Fruit fly (Drosophila melanogaster) whole organism, embryonic: ENCODE data around the gene TH1.

Experiments
- Antp ChIP-seq: fragments of 200-800 bp; sonication (Bioruptor generic); optimal IDR thresholded peaks from 3 replicates; lab custom pipeline; 2016; ENCODE audit warnings: missing biosample characterization, missing genetic modification characterization
- CG10274 ChIP-seq: fragments of 200-800 bp; sonication (Bioruptor generic); optimal IDR thresholded peaks from 3 replicates; lab custom pipeline; 2017; ENCODE audit warnings: missing biosample characterization, mild to moderate bottlenecking, missing genetic modification characterization
- CG10565 ChIP-seq: fragments of 200-800 bp; sonication (Bioruptor generic); optimal IDR thresholded peaks from 3 replicates; lab custom pipeline; 2016; ENCODE audit warnings: missing biosample characterization, mild to moderate bottlenecking, missing genetic modification characterization
- CG10654 ChIP-seq: fragments of 200-800 bp; sonication (Bioruptor generic); optimal IDR thresholded peaks from 2 replicates; lab custom pipeline; 2016; ENCODE audit warnings: missing biosample characterization, missing genetic modification characterization
- CG11085 ChIP-seq: fragments of 200-800 bp; sonication (Bioruptor generic); IDR thresholded peaks from 2 replicates; pipeline ENCODE4 v1.3.6; 2022; ENCODE audit warnings: missing biosample characterization, missing genetic modification characterization
- CG14860 ChIP-seq: fragments of 200-800 bp; sonication (Bioruptor generic); IDR thresholded peaks from 3 replicates; pipeline ENCODE4 v1.3.6; 2022; ENCODE audit warnings: missing biosample characterization, missing genetic modification characterization; ENCODE audit not compliant: partially characterized antibody
- CG15269 ChIP-seq: fragments of 200-800 bp; sonication (Bioruptor generic); optimal IDR thresholded peaks from 2 replicates; lab custom pipeline; 2018; ENCODE audit warnings: missing biosample characterization, mild to moderate bottlenecking, missing genetic modification characterization, moderate library complexity
- CG1603 ChIP-seq: fragments of 200-800 bp; sonication (Bioruptor generic); optimal IDR thresholded peaks from 2 replicates; lab custom pipeline; 2019; ENCODE audit warnings: missing biosample characterization, mild to moderate bottlenecking, missing genetic modification characterization, moderate library complexity
- CG18619 ChIP-seq: fragments of 200-800 bp; sonication (Bioruptor generic); optimal IDR thresholded peaks from 3 replicates; lab custom pipeline; 2017; ENCODE audit warnings: missing biosample characterization, mild to moderate bottlenecking, missing genetic modification characterization
- CG2116 ChIP-seq: fragments of 200-800 bp; sonication (Bioruptor generic); optimal IDR thresholded peaks from 3 replicates; lab custom pipeline; 2018; ENCODE audit warnings: missing biosample characterization, mild to moderate bottlenecking, missing genetic modification characterization
- CG3163 ChIP-seq: fragments of 200-800 bp; sonication (Bioruptor generic); optimal IDR thresholded peaks from 3 replicates; lab custom pipeline; 2016; ENCODE audit warnings: missing biosample characterization, missing genetic modification characterization
- CG32772 ChIP-seq: fragments of 200-800 bp; sonication (Bioruptor generic); IDR thresholded peaks from 2 replicates; pipeline ENCODE4 v1.3.6; 2022; ENCODE audit warnings: missing biosample characterization, missing genetic modification characterization
- CG34422 ChIP-seq: fragments of 200-800 bp; sonication (Bioruptor generic); IDR thresholded peaks from 3 replicates; pipeline ENCODE4 v1.3.6; 2022; ENCODE audit warnings: missing biosample characterization, missing genetic modification characterization
- CG42726 ChIP-seq: fragments of 200-800 bp; sonication (Bioruptor generic); IDR thresholded peaks from 2 replicates; pipeline ENCODE4 v1.3.6; 2022; ENCODE audit warnings: missing biosample characterization, missing genetic modification characterization; ENCODE audit not compliant: partially characterized antibody
- CG6654 ChIP-seq: fragments of 200-800 bp; sonication (Bioruptor generic); optimal IDR thresholded peaks from 2 replicates; lab custom pipeline; 2017; ENCODE audit warnings: missing biosample characterization, mild to moderate bottlenecking, missing genetic modification characterization
- CG8281 ChIP-seq: fragments of 200-800 bp; sonication (Bioruptor generic); optimal IDR thresholded peaks from 2 replicates; lab custom pipeline; 2018; ENCODE audit warnings: missing biosample characterization, mild to moderate bottlenecking, missing genetic modification characterization, moderate library complexity
- CG8478 ChIP-seq: fragments of >200 bp; optimal IDR thresholded peaks from 2 replicates; lab custom pipeline; 2018
- CG9215 ChIP-seq: fragments of 200-800 bp; sonication (Bioruptor generic); IDR thresholded peaks from 2 replicates; pipeline ENCODE4 v1.3.6; 2022; ENCODE audit warnings: missing biosample characterization, missing genetic modification characterization
- Doc2 ChIP-seq: fragments of 200-800 bp; sonication (Bioruptor generic); IDR thresholded peaks from 2 replicates; pipeline ENCODE4 v1.3.6; 2022; ENCODE audit warnings: missing biosample characterization, missing genetic modification characterization
- Elba2 ChIP-seq: fragments of 200-800 bp; sonication (Bioruptor generic); optimal IDR thresholded peaks from 3 replicates; lab custom pipeline; 2016; ENCODE audit warnings: missing biosample characterization, missing genetic modification characterization
- HmgZ ChIP-seq: fragments of 200-800 bp; sonication (Bioruptor generic); optimal IDR thresholded peaks from 2 replicates; lab custom pipeline; 2018; ENCODE audit warnings: missing biosample characterization, mild to moderate bottlenecking, missing genetic modification characterization
- Hr51 ChIP-seq, 2 experiments: fragments of 200-800 bp; sonication (Bioruptor generic); optimal IDR thresholded peaks; 2 replicates in 1 of 2; 3 replicates in 1 of 2; lab custom pipeline; 2016 to 2018; ENCODE audit warnings: missing biosample characterization in 2 of 2, missing genetic modification characterization in 2 of 2, mild to moderate bottlenecking in 1 of 2, moderate library complexity in 1 of 2
- aop ChIP-seq: fragments of 200-800 bp; sonication (Bioruptor generic); IDR thresholded peaks from 2 replicates; pipeline ENCODE4 v1.3.6; 2022; ENCODE audit warnings: missing biosample characterization, missing genetic modification characterization
- ase ChIP-seq: fragments of 200-800 bp; sonication (Bioruptor generic); IDR thresholded peaks from 3 replicates; pipeline ENCODE4 v1.3.6; 2022; ENCODE audit warnings: missing biosample characterization, missing genetic modification characterization
- bcd ChIP-seq: fragments of 200-800 bp; sonication (Bioruptor generic); optimal IDR thresholded peaks from 2 replicates; lab custom pipeline; 2017; ENCODE audit warnings: missing biosample characterization, mild to moderate bottlenecking, missing genetic modification characterization
- bowl ChIP-seq: fragments of 200-800 bp; sonication (Bioruptor generic); IDR thresholded peaks from 2 replicates; pipeline ENCODE4 v1.3.6; 2022; ENCODE audit warnings: missing biosample characterization, missing genetic modification characterization
- cato ChIP-seq: fragments of 200-800 bp; sonication (Bioruptor generic); optimal IDR thresholded peaks from 2 replicates; lab custom pipeline; 2016; ENCODE audit warnings: missing biosample characterization, missing genetic modification characterization, borderline replicate concordance
- corto ChIP-seq: fragments of 200-800 bp; sonication (Bioruptor generic); optimal IDR thresholded peaks from 2 replicates; lab custom pipeline; 2016; ENCODE audit warnings: missing biosample characterization, mild to moderate bottlenecking, missing genetic modification characterization, moderate library complexity
- dm ChIP-seq: fragments of 200-800 bp; sonication (Bioruptor generic); optimal IDR thresholded peaks from 3 replicates; lab custom pipeline; 2016; ENCODE audit warnings: missing biosample characterization, missing genetic modification characterization
- dysf ChIP-seq: fragments of 200-800 bp; sonication (Bioruptor generic); IDR thresholded peaks from 3 replicates; pipeline ENCODE4 v1.3.6; 2022; ENCODE audit warnings: missing biosample characterization, missing genetic modification characterization
- ems ChIP-seq: fragments of 200-800 bp; sonication (Bioruptor generic); optimal IDR thresholded peaks from 3 replicates; lab custom pipeline; 2016; ENCODE audit warnings: missing biosample characterization, missing genetic modification characterization
- exex ChIP-seq: fragments of 200-800 bp; sonication (Bioruptor generic); optimal IDR thresholded peaks from 4 replicates; lab custom pipeline; 2018; ENCODE audit warnings: missing biosample characterization, mild to moderate bottlenecking, missing genetic modification characterization, moderate library complexity
- gt ChIP-seq: fragments of 200-800 bp; sonication (Bioruptor generic); IDR thresholded peaks from 2 replicates; pipeline ENCODE4 v1.3.6; 2022; ENCODE audit warnings: missing biosample characterization, missing genetic modification characterization
- h ChIP-seq: fragments of >200 bp; optimal IDR thresholded peaks from 2 replicates; lab custom pipeline; 2017
- insv ChIP-seq, 2 experiments: fragments of 200-800 bp; sonication (Bioruptor generic); optimal IDR thresholded peaks; 3 replicates each; lab custom pipeline; 2016 to 2018; ENCODE audit warnings: missing biosample characterization in 2 of 2, missing genetic modification characterization in 2 of 2
- ken ChIP-seq: fragments of 200-800 bp; sonication (Bioruptor generic); IDR thresholded peaks from 3 replicates; pipeline ENCODE4 v1.3.6; 2022; ENCODE audit warnings: missing biosample characterization, missing genetic modification characterization
- lmd ChIP-seq: fragments of 200-800 bp; sonication (Bioruptor generic); IDR thresholded peaks from 2 replicates; pipeline ENCODE4 v1.3.6; 2022; ENCODE audit warnings: missing biosample characterization, missing genetic modification characterization
- lola ChIP-seq, 3 experiments: fragments of >200 bp in 2 of 3; fragments of 200-800 bp in 1 of 3; sonication (Bioruptor generic) in 1 of 3; optimal IDR thresholded peaks; 2 replicates each; lab custom pipeline; 2017 to 2019; ENCODE audit warnings: missing biosample characterization in 3 of 3, missing genetic modification characterization in 3 of 3, mild to moderate bottlenecking in 1 of 3, moderate library complexity in 1 of 3
- lov ChIP-seq, 2 experiments: fragments of 200-800 bp in 1 of 2; fragments of >200 bp in 1 of 2; sonication (Bioruptor generic) in 1 of 2; IDR thresholded peaks in 1 of 2; optimal IDR thresholded peaks in 1 of 2; 2 replicates in 1 of 2; 3 replicates in 1 of 2; pipeline versions ENCODE4 v1.3.6 to Lab custom; 2017 to 2022; ENCODE audit warnings: missing biosample characterization in 1 of 2, missing genetic modification characterization in 1 of 2
- mld ChIP-seq: fragments of 200-800 bp; sonication (Bioruptor generic); IDR thresholded peaks from 3 replicates; pipeline ENCODE4 v1.3.6; 2022; ENCODE audit warnings: missing biosample characterization, missing genetic modification characterization; ENCODE audit not compliant: partially characterized antibody
- nmo ChIP-seq: fragments of 200-800 bp; sonication (Bioruptor generic); optimal IDR thresholded peaks from 2 replicates; lab custom pipeline; 2018; ENCODE audit warnings: missing biosample characterization, mild to moderate bottlenecking, missing genetic modification characterization, moderate library complexity
- pzg ChIP-seq: fragments of 200-800 bp; sonication (Bioruptor generic); optimal IDR thresholded peaks from 3 replicates; lab custom pipeline; 2018; ENCODE audit warnings: missing biosample characterization, mild to moderate bottlenecking, missing genetic modification characterization, moderate library complexity
- sens ChIP-seq: fragments of 200-800 bp; sonication (Bioruptor generic); peaks from one replicate; lab custom pipeline; 2016; ENCODE audit warnings: missing biosample characterization, missing genetic modification characterization
- sim ChIP-seq: fragments of 200-800 bp; sonication (Bioruptor generic); IDR thresholded peaks from 2 replicates; pipeline ENCODE4 v1.3.6; 2022; ENCODE audit warnings: missing biosample characterization, missing genetic modification characterization
- sna ChIP-seq: fragments of 200-800 bp; sonication (Bioruptor generic); IDR thresholded peaks from 2 replicates; pipeline ENCODE4 v1.3.6; 2022; ENCODE audit warnings: missing biosample characterization, missing genetic modification characterization; ENCODE audit not compliant: partially characterized antibody
- tna ChIP-seq: fragments of 200-800 bp; sonication (Bioruptor generic); IDR thresholded peaks from 2 replicates; pipeline ENCODE4 v1.3.6; 2022; ENCODE audit warnings: missing biosample characterization, missing genetic modification characterization; ENCODE audit not compliant: partially characterized antibody
- usp ChIP-seq: fragments of >200 bp; optimal IDR thresholded peaks from 2 replicates; lab custom pipeline; 2017; ENCODE audit warnings: missing biosample characterization, missing genetic modification characterization
- zfh2 ChIP-seq: fragments of 200-800 bp; sonication (Bioruptor generic); optimal IDR thresholded peaks from 2 replicates; lab custom pipeline; 2016; ENCODE audit warnings: missing biosample characterization, missing genetic modification characterization

TH1 gene

DNA sequence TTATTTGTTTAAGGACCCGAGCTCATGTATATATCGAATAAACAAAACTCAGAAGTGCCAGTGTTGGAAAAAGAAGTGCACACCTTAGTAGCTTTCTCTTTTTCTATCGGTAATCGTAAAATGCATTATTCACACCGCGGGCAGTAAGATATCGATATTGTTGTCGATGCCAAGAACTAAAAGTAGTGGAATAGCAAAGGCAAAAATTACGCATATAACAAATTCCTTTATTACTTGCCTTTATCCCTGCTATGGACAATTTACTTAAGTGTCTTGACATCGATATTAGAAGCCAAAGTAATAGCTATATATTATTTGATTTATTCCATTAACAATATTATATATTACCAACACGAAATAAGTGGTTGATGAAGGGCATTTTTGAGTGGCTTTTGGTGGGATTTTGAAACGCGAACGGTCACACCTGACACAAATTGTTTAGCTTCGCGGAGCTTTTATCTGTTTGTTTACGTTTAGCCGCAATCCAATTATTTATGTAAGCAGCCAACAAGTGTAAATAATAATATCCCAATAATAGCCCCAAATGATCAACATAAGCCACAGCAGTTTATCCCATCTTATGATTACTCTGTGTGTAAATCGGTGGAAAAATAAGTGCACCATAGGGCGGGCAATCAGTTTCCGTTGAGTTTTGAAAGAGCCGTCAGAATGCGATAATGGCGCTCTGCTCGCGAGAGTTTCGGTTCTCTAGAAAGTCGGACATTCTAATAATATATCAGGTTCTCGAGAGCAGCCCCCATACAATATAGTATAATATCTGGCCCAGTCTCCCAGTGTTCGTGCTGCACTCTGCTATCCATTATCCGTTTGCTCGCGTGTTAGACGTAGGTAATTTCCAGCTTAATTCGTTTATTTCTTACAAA is 6.2 kb downstream of the TH1 start, which contains the start of the genes CG9992 and CG4239 (continued):
- peak; percentile 4 for TF ChIP-seq cato (GFP tag; lab: Kevin White, UChicago)
- TF ChIP-seq lola (GFP tag; optimal IDR thresholded peaks at IDR 0.05; lab: Kevin White, UChicago): peak in 2 of 3 experiments; percentile 59 to 97
- TF ChIP-seq dm: no peak
- no peak for TF ChIP-seq gt (GFP tag; lab: Robert Waterston, UW)
- peak; percentile 65 for TF ChIP-seq bcd (GFP tag; lab: Kevin White, UChicago)
- 0 out of 2 replicates have a peak, but pooled peaks have one; percentile 41 for TF ChIP-seq CG32772 (GFP tag; lab: Robert Waterston, UW)
- no peak for TF ChIP-seq sna (GFP tag; lab: Robert Waterston, UW)
- TF ChIP-seq CG11085 (GFP tag; lab: Robert Waterston, UW): peak; percentile 62; the same call in 1 of the 2 replicates
- peak; percentile 87 for TF ChIP-seq nmo
- TF ChIP-seq Antp: peak; percentile 36
- TF ChIP-seq CG10274 (GFP tag; lab: Kevin White, UChicago): no peak
- peak; percentile 36 to 59 for TF ChIP-seq Hr51 (GFP tag; optimal IDR thresholded peaks at IDR 0.05; lab: Kevin White, UChicago)
- TF ChIP-seq usp: no peak
- peak; percentile 45; the same call in 1 of the 3 replicates for TF ChIP-seq CG14860 (GFP tag; lab: Robert Waterston, UW)
- no peak for TF ChIP-seq insv (GFP tag; optimal IDR thresholded peaks at IDR 0.05; lab: Kevin White, UChicago)
- no peak for TF ChIP-seq Elba2
- TF ChIP-seq HmgZ (tag; lab: Kevin White, UChicago): peak; percentile 71
- peak; percentile 69 for TF ChIP-seq zfh2
- TF ChIP-seq exex (tag; lab: Kevin White, UChicago): peak; percentile 1
- no peak for TF ChIP-seq lov (optimal IDR thresholded peaks at IDR 0.05; lab: Kevin White, UChicago)
- no peak for TF ChIP-seq lov (GFP tag; IDR thresholded peaks at IDR 0.05; lab: Robert Waterston, UW)
- no peak for TF ChIP-seq tna (GFP tag; lab: Robert Waterston, UW)
- TF ChIP-seq CG8478 (lab: Kevin White, UChicago): no peak
- TF ChIP-seq CG10565 (GFP tag; lab: Kevin White, UChicago): no peak
- peak; percentile 61 for TF ChIP-seq CG10654 (GFP tag; lab: Kevin White, UChicago)
- peak; percentile 68 for TF ChIP-seq sens (GFP tag; lab: Kevin White, UChicago)
- TF ChIP-seq CG1603 (tag; lab: Kevin White, UChicago): peak; percentile 42
- TF ChIP-seq CG42726: peak; percentile 74
- TF ChIP-seq ems (GFP tag; lab: Kevin White, UChicago): no peak
- no peak for TF ChIP-seq aop (GFP tag; lab: Robert Waterston, UW)
- no peak for TF ChIP-seq mld (GFP tag; lab: Robert Waterston, UW)
- 0 out of 3 replicates have a peak, but pooled peaks have one; percentile 9 for TF ChIP-seq ken (GFP tag; lab: Robert Waterston, UW)
- peak; percentile 69 for TF ChIP-seq CG15269 (tag; lab: Kevin White, UChicago)
- TF ChIP-seq CG8281: no peak
- TF ChIP-seq CG34422 (GFP tag; lab: Robert Waterston, UW): peak; percentile 50; the same call in 1 of the 3 replicates
- no peak for TF ChIP-seq ase (GFP tag; lab: Robert Waterston, UW)
- no peak for TF ChIP-seq sim (GFP tag; lab: Robert Waterston, UW)
- no peak for TF ChIP-seq bowl
- TF ChIP-seq corto: no peak
- peak; percentile 60 for TF ChIP-seq pzg
- no peak for TF ChIP-seq h (lab: Kevin White, UChicago)
- peak; percentile 73 for TF ChIP-seq dysf (GFP tag; lab: Robert Waterston, UW)
- no peak for TF ChIP-seq Doc2 (GFP tag; lab: Robert Waterston, UW)
- TF ChIP-seq CG18619 (GFP tag; lab: Kevin White, UChicago): peak; percentile 46
- TF ChIP-seq CG6654: peak; percentile 3
- TF ChIP-seq CG2116: peak; percentile 51
- peak; percentile 76 for TF ChIP-seq CG9215 (GFP tag; lab: Robert Waterston, UW)
- TF ChIP-seq CG3163 (GFP tag; lab: Kevin White, UChicago): no peak
- peak; percentile 72 for TF ChIP-seq lmd (GFP tag; lab: Robert Waterston, UW)
